Fruit fly (Drosophila melanogaster) whole organism: ENCODE data around the gene Rac1.

Experiments
- Dll ChIP-seq: fragments of >200 bp; optimal IDR thresholded peaks from 2 replicates; lab custom pipeline; 2017
- pan ChIP-seq: fragments of >200 bp; optimal IDR thresholded peaks from 2 replicates; lab custom pipeline; 2017
- psq ChIP-seq: fragments of >200 bp; optimal IDR thresholded peaks from 2 replicates; lab custom pipeline; 2017
- usp ChIP-seq: fragments of >200 bp; optimal IDR thresholded peaks from 2 replicates; lab custom pipeline; 2017; ENCODE audit warnings: missing biosample characterization, missing genetic modification characterization, mixed read lengths

DNA sequence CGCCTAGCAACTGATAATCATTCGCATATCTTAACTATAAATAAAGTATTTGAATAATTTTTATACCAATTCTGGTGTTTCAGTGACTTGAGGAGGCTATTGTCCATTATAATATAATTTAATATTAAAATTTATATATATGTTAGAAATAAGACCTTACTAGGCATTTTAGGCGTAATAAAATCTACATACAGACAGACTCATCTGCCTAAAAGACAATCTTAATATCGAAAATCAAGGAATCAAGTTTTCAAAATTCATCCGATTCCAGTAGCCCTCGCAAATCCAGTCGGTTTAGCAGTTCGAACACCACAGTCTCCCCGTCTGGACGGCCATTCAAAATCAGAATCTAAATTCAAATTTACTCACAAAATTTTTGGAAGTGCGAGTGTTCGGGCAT lies 50.8 kb downstream of the Rac1 start, which contains the start of the genes CG9130 and CG9133:
- TF ChIP-seq pan (no peak), Dll (no peak), usp (GFP tag; lab: Kevin White, UChicago) (no peak), psq (lab: Kevin White, UChicago) (no peak)
